Fruit fly (Drosophila melanogaster) whole organism, embryonic: ENCODE results near the gene CG15577.
A peak's percentile ranks its signal among the peaks of the same experiment; 100 is the strongest.

ENCODE experiments used
- Bgb ChIP-seq: fragments of 200-800 bp; sonication (Bioruptor generic); IDR thresholded peaks from 2 replicates; pipeline ENCODE4 v1.3.6; 2022; ENCODE audit warnings: missing biosample characterization, missing genetic modification characterization; ENCODE audit not compliant: partially characterized antibody
- Blimp-1 ChIP-seq: fragments of 200-800 bp; sonication (Bioruptor generic); optimal IDR thresholded peaks from 3 replicates; lab custom pipeline; 2018; ENCODE audit warnings: missing biosample characterization, missing genetic modification characterization, mild to moderate bottlenecking, moderate library complexity, missing genetic modification reagents
- CG10274 ChIP-seq: fragments of 200-800 bp; sonication (Bioruptor generic); optimal IDR thresholded peaks from 3 replicates; lab custom pipeline; 2017; ENCODE audit warnings: missing biosample characterization, mild to moderate bottlenecking, missing genetic modification characterization
- CG10462 ChIP-seq: fragments of 200-800 bp; sonication (Bioruptor generic); optimal IDR thresholded peaks from 2 replicates; lab custom pipeline; 2016; ENCODE audit warnings: missing biosample characterization, missing genetic modification characterization
- CG11085 ChIP-seq: fragments of 200-800 bp; sonication (Bioruptor generic); IDR thresholded peaks from 2 replicates; pipeline ENCODE4 v1.3.6; 2022; ENCODE audit warnings: missing biosample characterization, missing genetic modification characterization
- CG11560 ChIP-seq: fragments of 200-800 bp; sonication (Bioruptor generic); IDR thresholded peaks from 3 replicates; pipeline ENCODE4 v1.3.6; 2022; ENCODE audit warnings: missing biosample characterization, missing genetic modification characterization
- CG1233 ChIP-seq: fragments of 200-800 bp; sonication (Bioruptor generic); optimal IDR thresholded peaks from 4 replicates; lab custom pipeline; 2018; ENCODE audit warnings: missing biosample characterization, mild to moderate bottlenecking, missing genetic modification characterization
- CG12942 ChIP-seq: fragments of 200-800 bp; sonication (Bioruptor generic); optimal IDR thresholded peaks from 3 replicates; lab custom pipeline; 2016; ENCODE audit warnings: missing biosample characterization, missing genetic modification characterization
- CG14014 ChIP-seq: fragments of 200-800 bp; sonication (Bioruptor generic); IDR thresholded peaks from 2 replicates; pipeline ENCODE4 v1.3.6; 2022; ENCODE audit warnings: missing biosample characterization, missing genetic modification characterization
- CG14667 ChIP-seq: fragments of 200-800 bp; sonication (Bioruptor generic); IDR thresholded peaks from 2 replicates; pipeline ENCODE4 v1.3.6; 2022; ENCODE audit warnings: missing biosample characterization, missing genetic modification characterization
- CG14710 ChIP-seq: fragments of 200-800 bp; sonication (Bioruptor generic); optimal IDR thresholded peaks from 3 replicates; lab custom pipeline; 2019; ENCODE audit warnings: missing biosample characterization, mild to moderate bottlenecking, missing genetic modification characterization, moderate library complexity
- CG1603 ChIP-seq: fragments of 200-800 bp; sonication (Bioruptor generic); optimal IDR thresholded peaks from 2 replicates; lab custom pipeline; 2019; ENCODE audit warnings: missing biosample characterization, mild to moderate bottlenecking, missing genetic modification characterization, moderate library complexity
- CG16779 ChIP-seq: fragments of 200-800 bp; sonication (Bioruptor generic); IDR thresholded peaks from 2 replicates; pipeline ENCODE4 v1.3.6; 2022; ENCODE audit warnings: missing biosample characterization, missing genetic modification characterization
- CG1832 ChIP-seq: fragments of 200-800 bp; sonication (Bioruptor generic); optimal IDR thresholded peaks from 2 replicates; lab custom pipeline; 2017; ENCODE audit warnings: missing biosample characterization, mild to moderate bottlenecking, missing genetic modification characterization, inconsistent platforms
- CG18476 ChIP-seq: fragments of 200-800 bp; sonication (Bioruptor generic); optimal IDR thresholded peaks from 2 replicates; lab custom pipeline; 2016; ENCODE audit warnings: missing biosample characterization, mild to moderate bottlenecking, missing genetic modification characterization
- CG31224 ChIP-seq: fragments of 200-800 bp; sonication (Bioruptor generic); IDR thresholded peaks from 2 replicates; pipeline ENCODE4 v1.3.6; 2022; ENCODE audit warnings: missing biosample characterization, missing genetic modification characterization
- CG4360 ChIP-seq: fragments of 200-800 bp; sonication (Bioruptor generic); IDR thresholded peaks from 2 replicates; pipeline ENCODE4 v1.3.6; 2022; ENCODE audit warnings: missing biosample characterization, missing genetic modification characterization
- CG7357 ChIP-seq: fragments of 200-800 bp; sonication (Bioruptor generic); IDR thresholded peaks from 3 replicates; pipeline ENCODE4 v1.3.6; 2022; ENCODE audit warnings: missing biosample characterization, missing genetic modification characterization
- CG7786 ChIP-seq: fragments of 200-800 bp; sonication (Bioruptor generic); optimal IDR thresholded peaks from 2 replicates; lab custom pipeline; 2016; ENCODE audit warnings: missing biosample characterization, missing genetic modification characterization
- CG8089 ChIP-seq: fragments of 200-800 bp; sonication (Bioruptor generic); optimal IDR thresholded peaks from 3 replicates; lab custom pipeline; 2016; ENCODE audit warnings: missing biosample characterization, missing genetic modification characterization
- CG8388 ChIP-seq: fragments of 200-800 bp; sonication (Bioruptor generic); optimal IDR thresholded peaks from 2 replicates; lab custom pipeline; 2019; ENCODE audit warnings: missing biosample characterization, mild to moderate bottlenecking, missing genetic modification characterization, moderate library complexity
- CG8924 ChIP-seq: fragments of 200-800 bp; optimal IDR thresholded peaks from 3 replicates; lab custom pipeline; 2019; ENCODE audit warnings: missing biosample characterization, mild to moderate bottlenecking, missing genetic modification characterization, moderate library complexity
- CG9876 ChIP-seq: fragments of 200-800 bp; sonication (Bioruptor generic); optimal IDR thresholded peaks from 2 replicates; lab custom pipeline; 2016; ENCODE audit warnings: missing biosample characterization, missing genetic modification characterization
- D19A ChIP-seq: fragments of 200-800 bp; optimal IDR thresholded peaks from 3 replicates; lab custom pipeline; 2019; ENCODE audit warnings: missing biosample characterization, mild to moderate bottlenecking, missing genetic modification characterization, moderate library complexity
- Dp ChIP-seq: fragments of 200-800 bp; sonication (Bioruptor generic); optimal IDR thresholded peaks from 2 replicates; lab custom pipeline; 2018; ENCODE audit warnings: missing biosample characterization, mild to moderate bottlenecking, missing genetic modification characterization, moderate library complexity
- Ets65A ChIP-seq: fragments of 200-800 bp; sonication (Bioruptor generic); peaks from one replicate; lab custom pipeline; 2016; ENCODE audit warnings: missing biosample characterization, missing genetic modification characterization
- Fer3 ChIP-seq: fragments of 200-800 bp; sonication (Bioruptor generic); optimal IDR thresholded peaks from 2 replicates; lab custom pipeline; 2018; ENCODE audit warnings: missing biosample characterization, mild to moderate bottlenecking, missing genetic modification characterization, moderate library complexity
- HLH3B ChIP-seq: fragments of 200-800 bp; sonication (Bioruptor generic); IDR thresholded peaks from 2 replicates; pipeline ENCODE4 v1.3.6; 2022; ENCODE audit warnings: missing biosample characterization, missing genetic modification characterization
- HLH4C ChIP-seq: fragments of 200-800 bp; sonication (Bioruptor generic); IDR thresholded peaks from 3 replicates; pipeline ENCODE4 v1.3.6; 2022; ENCODE audit warnings: missing biosample characterization, missing genetic modification characterization; ENCODE audit not compliant: partially characterized antibody
- HLH54F ChIP-seq: fragments of 200-800 bp; sonication (Bioruptor generic); optimal IDR thresholded peaks from 3 replicates; lab custom pipeline; 2016; ENCODE audit warnings: missing biosample characterization, missing genetic modification characterization
- Hand ChIP-seq: fragments of 200-800 bp; sonication (Bioruptor generic); optimal IDR thresholded peaks from 2 replicates; lab custom pipeline; 2017; ENCODE audit warnings: mild to moderate bottlenecking, missing biosample characterization, missing genetic modification reagents, missing genetic modification characterization
- HmgD ChIP-seq: fragments of 200-800 bp; sonication (Bioruptor generic); optimal IDR thresholded peaks from 3 replicates; lab custom pipeline; 2016; ENCODE audit warnings: missing biosample characterization, missing genetic modification characterization
- Kr ChIP-seq: fragments of 200-800 bp; sonication (Bioruptor generic); optimal IDR thresholded peaks from 2 replicates; lab custom pipeline; 2017; ENCODE audit warnings: missing biosample characterization, mild to moderate bottlenecking, missing genetic modification characterization
- Med ChIP-seq: fragments of 200-800 bp; sonication (Bioruptor generic); peaks from one replicate; lab custom pipeline; 2016; ENCODE audit warnings: missing biosample characterization, missing genetic modification characterization, mild to moderate bottlenecking, inconsistent platforms, moderate library complexity
- ab ChIP-seq: fragments of 200-800 bp; sonication (Bioruptor generic); optimal IDR thresholded peaks from 2 replicates; lab custom pipeline; 2016; ENCODE audit warnings: missing biosample characterization, missing genetic modification characterization
- bowl ChIP-seq: fragments of 200-800 bp; sonication (Bioruptor generic); IDR thresholded peaks from 2 replicates; pipeline ENCODE4 v1.3.6; 2022; ENCODE audit warnings: missing biosample characterization, missing genetic modification characterization
- cato ChIP-seq: fragments of 200-800 bp; sonication (Bioruptor generic); optimal IDR thresholded peaks from 2 replicates; lab custom pipeline; 2016; ENCODE audit warnings: missing biosample characterization, missing genetic modification characterization, borderline replicate concordance
- dpn ChIP-seq, 2 experiments: fragments of 200-800 bp; sonication (Bioruptor generic); optimal IDR thresholded peaks; 3 replicates each; lab custom pipeline; 2016; ENCODE audit warnings: missing biosample characterization in 2 of 2, missing genetic modification characterization in 2 of 2
- fd3F ChIP-seq: fragments of 200-800 bp; sonication (Bioruptor generic); optimal IDR thresholded peaks from 2 replicates; lab custom pipeline; 2018; ENCODE audit warnings: missing biosample characterization, mild to moderate bottlenecking, missing genetic modification characterization, moderate library complexity
- gce ChIP-seq: fragments of 200-800 bp; sonication (Bioruptor generic); IDR thresholded peaks from 3 replicates; pipeline ENCODE4 v1.3.6; 2022; ENCODE audit warnings: missing biosample characterization, missing genetic modification characterization
- h ChIP-seq: fragments of >200 bp; optimal IDR thresholded peaks from 2 replicates; lab custom pipeline; 2017
- hb ChIP-seq: fragments of 200-800 bp; sonication (Bioruptor generic); IDR thresholded peaks from 3 replicates; pipeline ENCODE4 v1.3.6; 2022; ENCODE audit warnings: missing biosample characterization, missing genetic modification characterization; ENCODE audit not compliant: partially characterized antibody
- hth ChIP-seq: fragments of >200 bp; optimal IDR thresholded peaks from 2 replicates; lab custom pipeline; 2017; ENCODE audit warnings: inconsistent platforms
- ind ChIP-seq: fragments of 200-800 bp; sonication (Bioruptor generic); optimal IDR thresholded peaks from 3 replicates; lab custom pipeline; 2016; ENCODE audit warnings: missing biosample characterization, missing genetic modification characterization
- ro ChIP-seq: fragments of 200-800 bp; sonication (Bioruptor generic); IDR thresholded peaks from 2 replicates; pipeline ENCODE4 v1.3.6; 2022; ENCODE audit warnings: missing biosample characterization, missing genetic modification characterization
- scrt ChIP-seq: fragments of 200-800 bp; sonication (Bioruptor generic); optimal IDR thresholded peaks from 2 replicates; lab custom pipeline; 2018; ENCODE audit warnings: missing biosample characterization, mild to moderate bottlenecking, missing genetic modification characterization, moderate library complexity
- slbo ChIP-seq: fragments of 200-800 bp; sonication (Bioruptor generic); IDR thresholded peaks from 2 replicates; pipeline ENCODE4 v1.3.6; 2022; ENCODE audit warnings: missing biosample characterization, missing genetic modification characterization
- slou ChIP-seq: fragments of 200-800 bp; sonication (Bioruptor generic); optimal IDR thresholded peaks from 3 replicates; lab custom pipeline; 2016; ENCODE audit warnings: missing biosample characterization, missing genetic modification characterization
- ssp ChIP-seq: fragments of 200-800 bp; sonication (Bioruptor generic); IDR thresholded peaks from 2 replicates; pipeline ENCODE4 v1.3.6; 2022; ENCODE audit warnings: missing biosample characterization, missing genetic modification characterization
- tna ChIP-seq: fragments of 200-800 bp; sonication (Bioruptor generic); IDR thresholded peaks from 2 replicates; pipeline ENCODE4 v1.3.6; 2022; ENCODE audit warnings: missing biosample characterization, missing genetic modification characterization; ENCODE audit not compliant: partially characterized antibody
- trem ChIP-seq: fragments of 200-800 bp; optimal IDR thresholded peaks from 3 replicates; lab custom pipeline; 2019; ENCODE audit warnings: missing biosample characterization, mild to moderate bottlenecking, missing genetic modification characterization, moderate library complexity
- yki ChIP-seq: fragments of >200 bp; optimal IDR thresholded peaks from 3 replicates; lab custom pipeline; 2018

The CG15577 gene

DNA sequence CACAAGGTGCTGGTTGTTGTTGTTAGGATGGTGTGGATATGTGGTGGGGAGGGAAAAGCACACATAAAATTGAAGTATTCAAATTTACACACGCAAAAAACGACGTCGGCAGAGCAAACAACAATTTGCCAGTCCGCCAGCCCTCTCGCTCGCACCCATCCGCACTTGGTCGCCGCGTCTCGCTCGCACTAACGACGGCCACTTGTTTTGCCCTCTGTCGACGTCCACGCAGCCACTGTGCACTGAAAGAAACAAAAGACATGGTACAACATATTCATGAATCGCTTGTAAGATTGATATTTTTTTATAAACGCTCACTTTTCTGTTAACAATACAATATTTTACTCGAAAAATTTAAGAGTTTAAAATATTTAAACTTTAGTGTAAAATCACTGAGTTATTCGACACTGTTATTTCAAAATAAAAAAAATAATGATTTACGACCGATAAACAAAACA, 47.1 kb upstream of the CG15577 start (continued):
- TF ChIP-seq Bgb (GFP tag; lab: Robert Waterston, UW), result no peak
- 0 out of 3 replicates have a peak, but pooled peaks have one; percentile 25 for TF ChIP-seq CG7357 (GFP tag; lab: Robert Waterston, UW)
- no peak for TF ChIP-seq Dp (GFP tag; lab: Kevin White, UChicago)
- TF ChIP-seq yki (lab: Kevin White, UChicago), result no peak
- peak; percentile 43 for TF ChIP-seq scrt (GFP tag; lab: Kevin White, UChicago)
- 0 out of 2 replicates have a peak, but pooled peaks have one; percentile 9 for TF ChIP-seq CG31224 (GFP tag; lab: Robert Waterston, UW)
- peak; percentile 65 for TF ChIP-seq CG8388 (GFP tag; lab: Kevin White, UChicago)
- peak; percentile 72 for TF ChIP-seq slbo (GFP tag; lab: Robert Waterston, UW)
- peak; percentile 20 for TF ChIP-seq CG7786 (GFP tag; lab: Kevin White, UChicago)
- no peak for TF ChIP-seq CG10462 (GFP tag; lab: Kevin White, UChicago)
- TF ChIP-seq trem (tag; lab: Kevin White, UChicago), result peak; percentile 3
- no peak for TF ChIP-seq CG9876
- no peak for TF ChIP-seq CG14667 (GFP tag; lab: Robert Waterston, UW)
- no peak for TF ChIP-seq fd3F (GFP tag; lab: Kevin White, UChicago)
- no peak for TF ChIP-seq bowl (GFP tag; lab: Robert Waterston, UW)
- TF ChIP-seq CG1603 (tag; lab: Kevin White, UChicago), result peak; percentile 21
- TF ChIP-seq slou (GFP tag; lab: Kevin White, UChicago), result peak; percentile 63
- TF ChIP-seq Med, result peak; percentile 90
- TF ChIP-seq hth, result no peak
- no peak for TF ChIP-seq h (lab: Kevin White, UChicago)
- TF ChIP-seq HLH54F (GFP tag; lab: Kevin White, UChicago), result peak; percentile 63
- peak; percentile 61 for TF ChIP-seq CG14014 (GFP tag; lab: Robert Waterston, UW)
- TF ChIP-seq ssp, result no peak
- peak; percentile 60 for TF ChIP-seq ind (GFP tag; lab: Kevin White, UChicago)
- TF ChIP-seq Ets65A, result peak; percentile 93
- TF ChIP-seq CG1832 (GFP tag; lab: Kevin White, UChicago), result peak; percentile 71
- TF ChIP-seq HmgD (GFP tag; lab: Kevin White, UChicago), result no peak
- TF ChIP-seq CG14710 (tag; lab: Kevin White, UChicago), result peak; percentile 13
- TF ChIP-seq CG1233, result peak; percentile 40
- no peak for TF ChIP-seq tna (GFP tag; lab: Robert Waterston, UW)
- TF ChIP-seq Hand (GFP tag; lab: Kevin White, UChicago), result no peak
- TF ChIP-seq dpn (GFP tag; optimal IDR thresholded peaks at IDR 0.05; lab: Kevin White, UChicago), result peak; percentile 49 to 62
- no peak for TF ChIP-seq Kr (GFP tag; lab: Kevin White, UChicago)
- TF ChIP-seq CG11085, result 0 out of 2 replicates have a peak, but pooled peaks have one; percentile 34
- no peak for TF ChIP-seq CG4360 (GFP tag; lab: Robert Waterston, UW)
- TF ChIP-seq CG18476 (GFP tag; lab: Kevin White, UChicago), result peak; percentile 33
- 0 out of 3 replicates have a peak, but pooled peaks have one; percentile 38 for TF ChIP-seq CG11560 (tag; lab: Robert Waterston, UW)
- TF ChIP-seq ab (GFP tag; lab: Kevin White, UChicago), result no peak
- TF ChIP-seq Fer3 (tag; lab: Kevin White, UChicago), result peak; percentile 62
- peak; percentile 56 for TF ChIP-seq CG8924 (tag; lab: Kevin White, UChicago)
- TF ChIP-seq HLH3B (GFP tag; lab: Robert Waterston, UW), result peak; percentile 22; the same call in 1 of the 2 replicates
- no peak for TF ChIP-seq ro (GFP tag; lab: Robert Waterston, UW)
- 0 out of 2 replicates have a peak, but pooled peaks have one; percentile 23 for TF ChIP-seq CG16779 (GFP tag; lab: Robert Waterston, UW)
- peak; percentile 46 for TF ChIP-seq Blimp-1 (GFP tag; lab: Kevin White, UChicago)
- TF ChIP-seq gce (GFP tag; lab: Robert Waterston, UW), result no peak
- peak; percentile 14 for TF ChIP-seq CG10274 (GFP tag; lab: Kevin White, UChicago)
- TF ChIP-seq CG8089 (GFP tag; lab: Kevin White, UChicago), result no peak
- no peak for TF ChIP-seq HLH4C (GFP tag; lab: Robert Waterston, UW)
- no peak for TF ChIP-seq cato (GFP tag; lab: Kevin White, UChicago)
- no peak for TF ChIP-seq hb
- peak; percentile 35 for TF ChIP-seq D19A (tag; lab: Kevin White, UChicago)
- TF ChIP-seq CG12942 (GFP tag; lab: Kevin White, UChicago), result no peak
